Fruit fly (Drosophila melanogaster) whole organism, embryonic: ENCODE results near the gene cass.

Source experiments
- Awh ChIP-seq: fragments of 200-800 bp; sonication (Bioruptor generic); IDR thresholded peaks from 2 replicates; pipeline ENCODE4, ENCODE4 v1.3.6; 2022; ENCODE audit warnings: missing biosample characterization, missing genetic modification characterization
- CG10209 ChIP-seq: fragments of 200-800 bp; sonication (Bioruptor generic); optimal IDR thresholded peaks from 3 replicates; lab custom pipeline; 2017; ENCODE audit warnings: missing biosample characterization, mild to moderate bottlenecking, missing genetic modification characterization, missing genetic modification reagents
- CG10543 ChIP-seq: fragments of 200-800 bp; sonication (Bioruptor generic); optimal IDR thresholded peaks from 3 replicates; lab custom pipeline; 2017; ENCODE audit warnings: missing biosample characterization, mild to moderate bottlenecking, missing genetic modification characterization, moderate library complexity
- CG10654 ChIP-seq: fragments of 200-800 bp; sonication (Bioruptor generic); optimal IDR thresholded peaks from 2 replicates; lab custom pipeline; 2016; ENCODE audit warnings: missing biosample characterization, missing genetic modification characterization
- CG10959 ChIP-seq: fragments of 200-800 bp; sonication (Bioruptor generic); IDR thresholded peaks from 2 replicates; pipeline ENCODE4 v1.3.6; 2022; ENCODE audit warnings: missing biosample characterization, missing genetic modification characterization
- CG11456 ChIP-seq: fragments of 200-800 bp; sonication (Bioruptor generic); IDR thresholded peaks from 3 replicates; pipeline ENCODE4 v1.3.6; 2022; ENCODE audit warnings: missing biosample characterization, missing genetic modification characterization
- CG12391 ChIP-seq: fragments of 200-800 bp; sonication (Bioruptor generic); optimal IDR thresholded peaks from 3 replicates; lab custom pipeline; 2018; ENCODE audit warnings: missing biosample characterization, mild to moderate bottlenecking, missing genetic modification characterization, moderate library complexity
- CG13287 ChIP-seq: fragments of 200-800 bp; sonication (Bioruptor generic); IDR thresholded peaks from 2 replicates; pipeline ENCODE4 v1.3.6; 2022; ENCODE audit warnings: missing biosample characterization, missing genetic modification characterization; ENCODE audit not compliant: partially characterized antibody
- CG13775 ChIP-seq: fragments of 200-800 bp; sonication (Bioruptor generic); optimal IDR thresholded peaks from 3 replicates; lab custom pipeline; 2017; ENCODE audit warnings: missing biosample characterization, mild to moderate bottlenecking, missing genetic modification characterization
- CG14050 ChIP-seq: fragments of 200-800 bp; sonication (Bioruptor generic); IDR thresholded peaks from 3 replicates; pipeline ENCODE4 v1.3.6; 2022; ENCODE audit warnings: missing biosample characterization, missing genetic modification characterization
- CG15479 ChIP-seq: fragments of 200-800 bp; sonication (Bioruptor generic); optimal IDR thresholded peaks from 3 replicates; lab custom pipeline; 2019; ENCODE audit warnings: missing biosample characterization, mild to moderate bottlenecking, missing genetic modification characterization, moderate library complexity
- CG15696 ChIP-seq: fragments of 200-800 bp; sonication (Bioruptor generic); optimal IDR thresholded peaks from 2 replicates; lab custom pipeline; 2019; ENCODE audit warnings: missing biosample characterization, mild to moderate bottlenecking, missing genetic modification characterization, moderate library complexity
- CG16815 ChIP-seq: fragments of 200-800 bp; sonication (Bioruptor generic); optimal IDR thresholded peaks from 3 replicates; lab custom pipeline; 2017; ENCODE audit warnings: missing biosample characterization, mild to moderate bottlenecking, missing genetic modification characterization
- CG16863 ChIP-seq: fragments of 200-800 bp; sonication (Bioruptor generic); optimal IDR thresholded peaks from 3 replicates; lab custom pipeline; 2016; ENCODE audit warnings: missing biosample characterization, missing genetic modification characterization
- CG2202 ChIP-seq: fragments of 200-800 bp; sonication (Bioruptor generic); optimal IDR thresholded peaks from 2 replicates; lab custom pipeline; 2018; ENCODE audit warnings: missing biosample characterization, mild to moderate bottlenecking, missing genetic modification characterization
- CG2678 ChIP-seq: fragments of 200-800 bp; sonication (Bioruptor generic); optimal IDR thresholded peaks from 3 replicates; lab custom pipeline; 2019; ENCODE audit warnings: missing biosample characterization, mild to moderate bottlenecking, missing genetic modification characterization, moderate library complexity
- CG30020 ChIP-seq: fragments of 200-800 bp; optimal IDR thresholded peaks from 2 replicates; lab custom pipeline; 2019; ENCODE audit warnings: missing biosample characterization, mild to moderate bottlenecking, missing genetic modification characterization, moderate library complexity
- CG30403 ChIP-seq: fragments of 200-800 bp; sonication (Bioruptor generic); optimal IDR thresholded peaks from 3 replicates; lab custom pipeline; 2016; ENCODE audit warnings: missing biosample characterization, missing genetic modification characterization
- CG4328 ChIP-seq: fragments of 200-800 bp; sonication (Bioruptor generic); optimal IDR thresholded peaks from 3 replicates; lab custom pipeline; 2017; ENCODE audit warnings: missing biosample characterization, missing genetic modification reagents, missing genetic modification characterization
- CG4617 ChIP-seq: fragments of 200-800 bp; sonication (Bioruptor generic); optimal IDR thresholded peaks from 3 replicates; lab custom pipeline; 2016; ENCODE audit warnings: missing biosample characterization, missing genetic modification characterization, borderline replicate concordance
- CG5953 ChIP-seq: fragments of 200-800 bp; sonication (Bioruptor generic); IDR thresholded peaks from 2 replicates; pipeline ENCODE4 v1.3.6; 2022; ENCODE audit warnings: missing biosample characterization, missing genetic modification characterization
- CG7745 ChIP-seq: fragments of 200-800 bp; sonication (Bioruptor generic); optimal IDR thresholded peaks from 2 replicates; lab custom pipeline; 2018; ENCODE audit warnings: missing biosample characterization, mild to moderate bottlenecking, missing genetic modification characterization, moderate library complexity
- CG7928 ChIP-seq: fragments of 200-800 bp; sonication (Bioruptor generic); optimal IDR thresholded peaks from 2 replicates; lab custom pipeline; 2017; ENCODE audit warnings: missing biosample characterization, mild to moderate bottlenecking, missing genetic modification characterization
- CG7963 ChIP-seq: fragments of 200-800 bp; sonication (Bioruptor generic); IDR thresholded peaks from 3 replicates; pipeline ENCODE4 v1.3.6; 2022; ENCODE audit warnings: missing biosample characterization, missing genetic modification characterization; ENCODE audit not compliant: partially characterized antibody
- CG8281 ChIP-seq: fragments of 200-800 bp; sonication (Bioruptor generic); optimal IDR thresholded peaks from 2 replicates; lab custom pipeline; 2018; ENCODE audit warnings: missing biosample characterization, mild to moderate bottlenecking, missing genetic modification characterization, moderate library complexity
- CG8359 ChIP-seq: fragments of 200-800 bp; sonication (Bioruptor generic); optimal IDR thresholded peaks from 2 replicates; lab custom pipeline; 2017; ENCODE audit warnings: missing biosample characterization, mild to moderate bottlenecking, missing genetic modification characterization, borderline replicate concordance
- CG9797 ChIP-seq: fragments of 200-800 bp; sonication (Bioruptor generic); optimal IDR thresholded peaks from 3 replicates; lab custom pipeline; 2018; ENCODE audit warnings: missing biosample characterization, mild to moderate bottlenecking, missing genetic modification characterization
- CG9932 ChIP-seq: fragments of 200-800 bp; sonication (Bioruptor generic); IDR thresholded peaks from 2 replicates; pipeline ENCODE4 v1.3.6; 2022; ENCODE audit warnings: missing biosample characterization, missing genetic modification characterization
- CHES-1-like ChIP-seq: fragments of 200-800 bp; sonication (Bioruptor generic); optimal IDR thresholded peaks from 2 replicates; lab custom pipeline; 2016; ENCODE audit warnings: missing biosample characterization, missing genetic modification characterization
- D19B ChIP-seq: fragments of 200-800 bp; sonication (Bioruptor generic); optimal IDR thresholded peaks from 2 replicates; lab custom pipeline; 2017; ENCODE audit warnings: missing biosample characterization, mild to moderate bottlenecking, missing genetic modification characterization
- Fer2 ChIP-seq: fragments of 200-800 bp; sonication (Bioruptor generic); optimal IDR thresholded peaks from 2 replicates; lab custom pipeline; 2018; ENCODE audit warnings: missing biosample characterization, mild to moderate bottlenecking, missing genetic modification characterization, moderate library complexity
- Hr78 ChIP-seq, 2 experiments: fragments of 200-800 bp in 1 of 2; fragments of >200 bp in 1 of 2; sonication (Bioruptor generic) in 1 of 2; optimal IDR thresholded peaks; 2 replicates each; lab custom pipeline; 2017 to 2019; ENCODE audit warnings: missing biosample characterization in 2 of 2, missing genetic modification characterization in 2 of 2, mild to moderate bottlenecking in 1 of 2, moderate library complexity in 1 of 2
- PHDP ChIP-seq: fragments of 200-800 bp; sonication (Bioruptor generic); optimal IDR thresholded peaks from 3 replicates; lab custom pipeline; 2018; ENCODE audit warnings: missing biosample characterization, mild to moderate bottlenecking, missing genetic modification characterization, moderate library complexity
- Scr ChIP-seq: fragments of 200-800 bp; sonication (Bioruptor generic); IDR thresholded peaks from 2 replicates; pipeline ENCODE4 v1.3.6; 2022; ENCODE audit warnings: missing biosample characterization, missing genetic modification characterization; ENCODE audit not compliant: partially characterized antibody
- Spps ChIP-seq: fragments of 200-800 bp; sonication (Bioruptor generic); optimal IDR thresholded peaks from 2 replicates; lab custom pipeline; 2018; ENCODE audit warnings: missing biosample characterization, mild to moderate bottlenecking, missing genetic modification characterization
- Taf1 ChIP-seq: fragments of 200-800 bp; sonication (Bioruptor generic); IDR thresholded peaks from 2 replicates; pipeline ENCODE4 v1.3.6; 2022; ENCODE audit warnings: missing biosample characterization, missing genetic modification characterization
- ac ChIP-seq: fragments of 200-800 bp; sonication (Bioruptor generic); optimal IDR thresholded peaks from 3 replicates; lab custom pipeline; 2017; ENCODE audit warnings: missing biosample characterization, mild to moderate bottlenecking, missing genetic modification characterization
- az2 ChIP-seq: fragments of 200-800 bp; sonication (Bioruptor generic); optimal IDR thresholded peaks from 3 replicates; lab custom pipeline; 2016; ENCODE audit warnings: missing biosample characterization, missing genetic modification characterization
- bbx ChIP-seq: fragments of 200-800 bp; sonication (Bioruptor generic); IDR thresholded peaks from 2 replicates; pipeline ENCODE4 v1.3.6; 2022; ENCODE audit warnings: missing biosample characterization, missing genetic modification characterization; ENCODE audit not compliant: partially characterized antibody
- cg ChIP-seq: fragments of 200-800 bp; sonication (Bioruptor generic); optimal IDR thresholded peaks from 3 replicates; lab custom pipeline; 2019; ENCODE audit warnings: missing biosample characterization, mild to moderate bottlenecking, missing genetic modification characterization, moderate library complexity
- disco-r ChIP-seq: fragments of 200-800 bp; sonication (Bioruptor generic); optimal IDR thresholded peaks from 2 replicates; lab custom pipeline; 2016; ENCODE audit warnings: missing biosample characterization, missing genetic modification characterization
- fd3F ChIP-seq: fragments of 200-800 bp; sonication (Bioruptor generic); optimal IDR thresholded peaks from 2 replicates; lab custom pipeline; 2018; ENCODE audit warnings: missing biosample characterization, mild to moderate bottlenecking, missing genetic modification characterization, moderate library complexity
- hb ChIP-seq: fragments of 200-800 bp; sonication (Bioruptor generic); IDR thresholded peaks from 3 replicates; pipeline ENCODE4 v1.3.6; 2022; ENCODE audit warnings: missing biosample characterization, missing genetic modification characterization; ENCODE audit not compliant: partially characterized antibody
- inv ChIP-seq: fragments of 200-800 bp; sonication (Bioruptor generic); IDR thresholded peaks from 2 replicates; pipeline ENCODE4 v1.3.6; 2022; ENCODE audit warnings: missing biosample characterization, missing genetic modification characterization; ENCODE audit not compliant: partially characterized antibody
- klu ChIP-seq: fragments of 200-800 bp; sonication (Bioruptor generic); IDR thresholded peaks from 2 replicates; pipeline ENCODE4 v1.3.6; 2022; ENCODE audit warnings: missing biosample characterization, missing genetic modification characterization
- lov ChIP-seq, 2 experiments: fragments of 200-800 bp in 1 of 2; fragments of >200 bp in 1 of 2; sonication (Bioruptor generic) in 1 of 2; IDR thresholded peaks in 1 of 2; optimal IDR thresholded peaks in 1 of 2; 2 replicates in 1 of 2; 3 replicates in 1 of 2; pipeline versions ENCODE4 v1.3.6 to Lab custom; 2017 to 2022; ENCODE audit warnings: missing biosample characterization in 1 of 2, missing genetic modification characterization in 1 of 2
- pnt ChIP-seq: fragments of 200-800 bp; sonication (Bioruptor generic); optimal IDR thresholded peaks from 3 replicates; lab custom pipeline; 2016; ENCODE audit warnings: missing biosample characterization, missing genetic modification characterization
- toy ChIP-seq: fragments of 200-800 bp; sonication (Bioruptor generic); IDR thresholded peaks from 2 replicates; pipeline ENCODE4 v1.3.6; 2022; ENCODE audit warnings: missing biosample characterization, missing genetic modification characterization
- vvl ChIP-seq: fragments of 200-800 bp; sonication (Bioruptor generic); IDR thresholded peaks from 2 replicates; pipeline ENCODE4 v1.3.6; 2022; ENCODE audit warnings: missing biosample characterization, missing genetic modification characterization

Gene cass

dm6 chr2L:17500946-17501451, 23.3 kb upstream of the cass start, which contains the start of the genes mEFTs and Dhc36C (continued):
- TF ChIP-seq Hr78 (GFP tag; optimal IDR thresholded peaks at IDR 0.05; lab: Kevin White, UChicago): no peak
- peak; percentile 18; the same call in 1 of the 2 replicates for TF ChIP-seq vvl (GFP tag; lab: Robert Waterston, UW)
- TF ChIP-seq CG12391: no peak
- no peak for TF ChIP-seq PHDP (tag; lab: Kevin White, UChicago)
- no peak for TF ChIP-seq pnt
- TF ChIP-seq bbx (GFP tag; lab: Robert Waterston, UW): peak; percentile 91
- no peak; the same call in 2 of the 3 replicates for TF ChIP-seq CG11456
- no peak for TF ChIP-seq Fer2
- no peak for TF ChIP-seq D19B (GFP tag; lab: Kevin White, UChicago)
- TF ChIP-seq Spps (tag; lab: Kevin White, UChicago): no peak
- no peak for TF ChIP-seq CG15696 (tag; lab: Kevin White, UChicago)
- TF ChIP-seq CHES-1-like (GFP tag; lab: Kevin White, UChicago): no peak
- TF ChIP-seq Awh (GFP tag; lab: Robert Waterston, UW): no peak
- no peak for TF ChIP-seq disco-r (GFP tag; lab: Kevin White, UChicago)
- TF ChIP-seq inv (GFP tag; lab: Robert Waterston, UW): peak; percentile 81
- no peak for TF ChIP-seq CG7928 (GFP tag; lab: Kevin White, UChicago)
- TF ChIP-seq cg (GFP tag; lab: Kevin White, UChicago): no peak
- no peak for TF ChIP-seq az2 (GFP tag; lab: Kevin White, UChicago)
- no peak for TF ChIP-seq CG10543 (GFP tag; lab: Kevin White, UChicago)
- TF ChIP-seq klu: no peak
- peak; percentile 46 for TF ChIP-seq CG4617 (GFP tag; lab: Kevin White, UChicago)
- peak; percentile 77 for TF ChIP-seq CG15479
- no peak for TF ChIP-seq CG16815
- no peak for TF ChIP-seq CG10209 (GFP tag; lab: Kevin White, UChicago)
- TF ChIP-seq CG4328: no peak
- no peak for TF ChIP-seq CG7745 (tag; lab: Kevin White, UChicago)
- TF ChIP-seq hb (GFP tag; lab: Robert Waterston, UW): peak; percentile 74; the same call in 2 of the 3 replicates
- peak; percentile 89 for TF ChIP-seq CG13287 (GFP tag; lab: Robert Waterston, UW)
- TF ChIP-seq toy: no peak
- TF ChIP-seq CG13775 (GFP tag; lab: Kevin White, UChicago): no peak
- no peak for TF ChIP-seq ac
- TF ChIP-seq Scr (GFP tag; lab: Robert Waterston, UW): peak; percentile 88
- TF ChIP-seq CG10654 (GFP tag; lab: Kevin White, UChicago): no peak
- TF ChIP-seq CG2202 (tag; lab: Kevin White, UChicago): no peak
- TF ChIP-seq Taf1 (GFP tag; lab: Robert Waterston, UW): no peak
- TF ChIP-seq CG14050 (GFP tag; lab: Robert Waterston, UW): no peak
- no peak for TF ChIP-seq CG16863 (GFP tag; lab: Kevin White, UChicago)
- peak; percentile 36 for TF ChIP-seq CG9797 (GFP tag; lab: Kevin White, UChicago)
- no peak for TF ChIP-seq CG8359 (GFP tag; lab: Kevin White, UChicago)
- no peak for TF ChIP-seq CG2678 (tag; lab: Kevin White, UChicago)
- no peak for TF ChIP-seq CG8281 (tag; lab: Kevin White, UChicago)
- TF ChIP-seq CG7963 (GFP tag; lab: Robert Waterston, UW): peak; percentile 75
- TF ChIP-seq CG30020 (tag; lab: Kevin White, UChicago): no peak
- no peak for TF ChIP-seq lov (optimal IDR thresholded peaks at IDR 0.05; lab: Kevin White, UChicago)
- TF ChIP-seq lov (GFP tag; IDR thresholded peaks at IDR 0.05; lab: Robert Waterston, UW): no peak
- no peak for TF ChIP-seq fd3F
- no peak for TF ChIP-seq CG10959 (GFP tag; lab: Robert Waterston, UW)
- TF ChIP-seq CG30403 (GFP tag; lab: Kevin White, UChicago): no peak
- no peak for TF ChIP-seq CG5953 (GFP tag; lab: Robert Waterston, UW)
- 0 out of 2 replicates have a peak, but pooled peaks have one; percentile 11 for TF ChIP-seq CG9932 (GFP tag; lab: Robert Waterston, UW)
